Worm (Caenorhabditis elegans) whole organism, mixed stage, embryonic: ENCODE data around the gene dbn-1.

ENCODE experiments used
- blmp-1 ChIP-seq: fragments of 150-350 bp; optimal IDR thresholded peaks from 2 replicates; lab custom pipeline; 2014; ENCODE audit warnings: missing biosample characterization, missing genetic modification characterization
- ceh-43 ChIP-seq: fragments of 200-800 bp; sonication (Bioruptor generic); optimal IDR thresholded peaks from 2 replicates; lab custom pipeline; 2018; ENCODE audit warnings: mild to moderate bottlenecking, missing genetic modification characterization, moderate library complexity, missing compliant biosample characterization
- ham-2 ChIP-seq: fragments of 200-800 bp; sonication (Bioruptor generic); optimal IDR thresholded peaks from 2 replicates; lab custom pipeline; 2018; ENCODE audit warnings: mild to moderate bottlenecking, missing genetic modification characterization, missing compliant biosample characterization
- lsy-2 ChIP-seq: fragments of 150-350 bp; optimal IDR thresholded peaks from 2 replicates; lab custom pipeline; 2014; ENCODE audit warnings: missing biosample characterization, missing genetic modification characterization
- mep-1 ChIP-seq: fragments of 150-350 bp; optimal IDR thresholded peaks from 2 replicates; lab custom pipeline; 2017; ENCODE audit warnings: missing biosample characterization, missing genetic modification reagents, missing genetic modification characterization, inconsistent platforms
- nhr-76 ChIP-seq: sonication (generic microtip); optimal IDR thresholded peaks from 2 replicates; lab custom pipeline; 2017; ENCODE audit warnings: missing biosample characterization, missing genetic modification characterization
- pha-4 ChIP-seq: fragments of 150-350 bp; optimal IDR thresholded peaks from 2 replicates; lab custom pipeline; 2018; ENCODE audit warnings: missing biosample characterization, missing genetic modification reagents, missing genetic modification characterization
- snpc-4 ChIP-seq: fragments of 150-350 bp; optimal IDR thresholded peaks from 2 replicates; lab custom pipeline; 2014; ENCODE audit warnings: missing biosample characterization, missing genetic modification characterization
- sptf-1 ChIP-seq: sonication (generic microtip); optimal IDR thresholded peaks from 2 replicates; lab custom pipeline; 2017; ENCODE audit warnings: mild to moderate bottlenecking, missing genetic modification characterization, moderate library complexity, missing compliant biosample characterization
- unc-62 ChIP-seq: fragments of 150-350 bp; optimal IDR thresholded peaks from 2 replicates; lab custom pipeline; 2014; ENCODE audit warnings: missing biosample characterization, missing genetic modification reagents, missing genetic modification characterization
- ztf-11 ChIP-seq: fragments of 150-350 bp; optimal IDR thresholded peaks from 2 replicates; lab custom pipeline; 2014; ENCODE audit warnings: missing biosample characterization, missing genetic modification characterization

DNA sequence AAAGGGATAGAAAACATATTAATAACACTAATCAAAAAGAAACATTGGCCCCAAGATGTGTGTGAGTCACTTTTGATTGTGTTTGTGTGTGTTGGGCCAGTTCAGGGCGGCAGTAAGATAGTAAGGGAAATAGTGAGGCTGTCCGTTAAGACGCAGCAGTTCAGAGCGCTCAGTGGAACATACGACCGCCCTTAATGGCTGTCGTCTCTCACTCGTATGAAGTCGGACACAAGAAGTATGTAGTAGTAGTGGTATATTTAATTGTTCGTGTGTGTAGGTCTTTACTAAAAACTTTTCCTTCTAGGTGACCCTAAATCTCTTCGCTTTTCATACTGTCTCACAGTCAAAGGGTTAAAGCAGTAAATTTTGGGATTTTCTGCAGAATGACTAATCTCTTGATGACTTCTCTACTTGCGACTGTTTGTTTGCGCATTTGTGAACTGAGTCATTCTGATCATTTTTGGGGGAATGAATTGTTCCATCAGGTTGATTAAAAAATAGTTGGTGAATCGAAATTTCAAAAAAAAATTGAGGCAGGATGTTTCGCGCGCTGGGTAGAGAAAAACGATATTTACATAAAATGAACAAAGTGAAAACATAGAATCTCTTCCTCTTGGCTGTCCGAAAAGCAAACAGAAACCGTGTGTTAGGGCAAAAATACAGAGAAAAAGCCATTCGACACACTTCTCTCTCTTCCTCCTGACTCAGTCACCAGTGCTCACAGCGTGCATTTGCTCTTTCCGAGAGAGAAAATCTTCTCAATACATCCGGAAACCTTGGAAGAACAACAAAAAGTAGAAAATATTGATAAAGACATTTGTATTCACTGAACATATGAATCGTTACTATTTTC lies 1.6 kb upstream of the dbn-1 start:
- TF ChIP-seq snpc-4 (tag; lab: Kevin White, UChicago), result no peak
- TF ChIP-seq ztf-11, result no peak
- TF ChIP-seq ham-2 (GFP tag; lab: Kevin White, UChicago), result no peak
- no peak for TF ChIP-seq unc-62 (GFP tag; lab: Kevin White, UChicago)
- TF ChIP-seq pha-4 (tag; lab: Kevin White, UChicago), result no peak
- TF ChIP-seq blmp-1 (tag; lab: Kevin White, UChicago), result no peak
- no peak for TF ChIP-seq ceh-43 (GFP tag; lab: Kevin White, UChicago)
- TF ChIP-seq sptf-1 (tag; lab: Kevin White, UChicago), result no peak
- no peak for TF ChIP-seq mep-1
- no peak for TF ChIP-seq nhr-76 (tag; lab: Kevin White, UChicago)
- TF ChIP-seq lsy-2 (tag; lab: Kevin White, UChicago), result no peak
